Fruit fly (Drosophila melanogaster): ENCODE data around the gene Hsp26.

The Hsp26 gene

DNA sequence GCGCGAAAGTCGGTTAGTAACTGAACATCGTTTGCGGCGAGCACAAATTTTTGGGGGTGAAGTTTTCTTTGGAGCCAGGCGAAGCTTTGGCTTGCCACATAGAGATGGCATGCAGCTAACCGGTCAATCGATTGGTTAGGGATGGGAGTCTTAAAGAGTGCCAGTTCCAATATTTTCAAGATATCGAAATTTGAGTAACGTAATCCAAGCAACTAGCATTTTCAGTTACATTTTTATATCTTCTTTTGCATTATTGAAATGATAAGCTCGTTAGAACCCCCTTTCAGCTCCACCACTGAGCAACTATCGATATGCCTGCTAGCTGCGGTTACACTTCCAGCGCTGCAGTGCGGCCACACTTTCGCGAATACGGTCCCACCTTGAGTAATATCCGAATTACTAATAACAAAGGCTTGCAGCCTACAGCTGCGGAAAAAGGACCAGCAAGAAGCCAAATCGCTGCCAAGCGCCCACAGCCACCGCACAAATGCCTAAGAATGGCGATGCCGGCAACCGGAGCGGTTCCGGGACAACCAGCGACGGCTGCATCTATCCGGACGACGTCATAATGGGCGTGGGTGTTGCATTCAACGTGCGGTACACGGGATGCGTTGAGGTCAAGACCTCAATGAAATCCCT lies 49.5 kb upstream of the Hsp26 start, which contains the start of the genes Atat and Shc (continued):
- TF ChIP-seq foxo (GFP tag; optimal IDR thresholded peaks at IDR 0.05) = peak; percentile 91 to 99
- peak; percentile 99 for TF ChIP-seq OdsH (GFP tag; optimal IDR thresholded peaks at IDR 0.05)

dm6 chr3L:9425838-9426237 lies 48.6 kb upstream of the Hsp26 start:
- TF ChIP-seq h (GFP tag; optimal IDR thresholded peaks at IDR 0.05) = no peak
- TF ChIP-seq Myc (optimal IDR thresholded peaks at IDR 0.05) = no peak
- no peak for TF ChIP-seq Jra (GFP tag; optimal IDR thresholded peaks at IDR 0.05)
- TF ChIP-seq foxo (GFP tag; optimal IDR thresholded peaks at IDR 0.05) = no peak
- TF ChIP-seq usp (GFP tag; optimal IDR thresholded peaks at IDR 0.05) = no peak
- no peak for TF ChIP-seq jim (GFP tag; optimal IDR thresholded peaks at IDR 0.05)
- no peak for TF ChIP-seq psq (GFP tag; optimal IDR thresholded peaks at IDR 0.05)
- TF ChIP-seq sv (GFP tag; optimal IDR thresholded peaks at IDR 0.05) = no peak
- no peak for TF ChIP-seq rgr (GFP tag; optimal IDR thresholded peaks at IDR 0.05)
- no peak for TF ChIP-seq woc (GFP tag; optimal IDR thresholded peaks at IDR 0.05)
- no peak for TF ChIP-seq tai (GFP tag; optimal IDR thresholded peaks at IDR 0.05)
- TF ChIP-seq CG9705 (GFP tag; optimal IDR thresholded peaks at IDR 0.05) = no peak
- TF ChIP-seq brk (GFP tag; optimal IDR thresholded peaks at IDR 0.05) = no peak
- no peak for TF ChIP-seq Sp1 (GFP tag; optimal IDR thresholded peaks at IDR 0.05)
- no peak for TF ChIP-seq pan (optimal IDR thresholded peaks at IDR 0.05)
- TF ChIP-seq Dfd (GFP tag; optimal IDR thresholded peaks at IDR 0.05) = no peak
- no peak for TF ChIP-seq HLH106 (tag; optimal IDR thresholded peaks at IDR 0.05)
- TF ChIP-seq br (GFP tag; optimal IDR thresholded peaks at IDR 0.05) = no peak
- no peak for TF ChIP-seq sage (GFP tag; optimal IDR thresholded peaks at IDR 0.05)

DNA sequence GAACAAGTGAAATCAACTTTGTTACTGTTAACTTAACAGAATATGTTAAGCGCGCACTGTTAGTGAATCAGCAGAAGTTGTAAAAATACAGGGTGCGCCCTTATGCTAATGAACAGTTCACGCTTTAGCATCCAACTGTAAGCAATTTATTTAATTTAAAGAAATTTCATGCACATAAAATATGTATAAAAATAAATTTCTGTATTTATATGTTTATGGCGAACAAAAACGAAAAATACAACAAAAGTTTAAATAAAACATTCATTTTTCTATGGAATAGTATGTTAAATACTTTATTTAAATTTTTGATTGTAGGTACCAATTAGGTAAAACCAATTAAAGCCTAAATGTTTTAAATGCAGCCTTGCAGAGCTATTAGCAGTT lies 47.3 kb upstream of the Hsp26 start:
- TF ChIP-seq Hr83 (GFP tag; optimal IDR thresholded peaks at IDR 0.05; ENCODE audit: poor library complexity, severe bottlenecking) (no peak), Sp1 (GFP tag; optimal IDR thresholded peaks at IDR 0.05) (peak; percentile 4), ey (GFP tag; optimal IDR thresholded peaks at IDR 0.05) (no peak), foxo (GFP tag; optimal IDR thresholded peaks at IDR 0.05) (peak in 1 of 2 experiments; percentile 14), sage (GFP tag; optimal IDR thresholded peaks at IDR 0.05) (peak; percentile 8), brk (GFP tag; optimal IDR thresholded peaks at IDR 0.05) (peak; percentile 62), OdsH (GFP tag; optimal IDR thresholded peaks at IDR 0.05) (peak; percentile 8)

dm6 chr3L:9423757-9424527 lies 46.7 kb upstream of the Hsp26 start:
- no peak for TF ChIP-seq brk (GFP tag; optimal IDR thresholded peaks at IDR 0.05)
- TF ChIP-seq Rel (GFP tag; optimal IDR thresholded peaks at IDR 0.05) = no peak
- peak; percentile 76 for TF ChIP-seq Rel (tag; optimal IDR thresholded peaks at IDR 0.05)

DNA sequence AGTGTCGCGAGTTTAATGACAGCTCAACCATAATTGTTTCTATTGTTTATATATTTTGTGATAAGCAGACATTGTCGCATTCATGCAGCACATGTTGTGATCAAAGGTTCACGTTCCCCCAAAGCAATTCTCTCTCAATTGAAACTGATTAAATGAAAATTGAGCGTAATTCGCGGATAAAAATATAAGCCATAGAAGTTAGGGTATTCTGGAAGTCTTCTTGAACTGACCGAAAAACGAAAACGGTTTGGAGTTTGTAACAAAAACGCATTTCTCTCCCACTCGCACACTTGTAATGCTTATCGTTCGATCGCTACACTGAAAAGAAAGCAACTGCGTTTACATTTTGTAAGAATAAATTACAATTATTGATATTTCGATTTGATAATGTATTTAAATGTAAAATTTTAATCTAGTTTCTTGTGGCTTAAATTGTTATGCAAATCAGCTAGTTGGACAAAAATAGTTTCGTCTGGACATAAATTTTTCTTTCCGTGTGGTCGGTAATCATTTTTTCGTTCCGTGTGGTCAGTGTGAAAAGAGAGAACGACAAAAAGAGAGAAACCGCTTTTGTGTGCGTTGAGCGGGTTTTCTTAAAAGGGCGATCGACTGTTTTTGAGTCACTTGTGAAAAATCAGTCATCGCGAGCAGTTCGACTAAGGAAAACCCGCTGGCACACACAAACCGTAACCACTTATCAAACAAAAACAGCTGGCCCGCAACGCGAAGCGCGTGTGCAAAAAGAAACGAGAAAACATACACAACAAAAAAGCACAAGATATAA lies 45.6 kb upstream of the Hsp26 start, which contains the start of gene aay:
Gene aay, plus strand, starts transcription at position 618 of the 784 bp plus-strand sequence.
- peak; percentile 99 for TF ChIP-seq h (GFP tag; optimal IDR thresholded peaks at IDR 0.05)
- TF ChIP-seq psq (GFP tag; optimal IDR thresholded peaks at IDR 0.05) = peak; percentile 97
- no peak for TF ChIP-seq lola (GFP tag; optimal IDR thresholded peaks at IDR 0.05)
- TF ChIP-seq GATAd (GFP tag; optimal IDR thresholded peaks at IDR 0.05) = peak; percentile 90
- TF ChIP-seq N (GFP tag; optimal IDR thresholded peaks at IDR 0.05) = no peak
- peak; percentile 95 for TF ChIP-seq woc (GFP tag; optimal IDR thresholded peaks at IDR 0.05)
- TF ChIP-seq foxo (GFP tag; optimal IDR thresholded peaks at IDR 0.05) = peak; percentile 94 to 99
- TF ChIP-seq Myc (optimal IDR thresholded peaks at IDR 0.05) = no peak
- peak; percentile 98 for TF ChIP-seq Sp1 (GFP tag; optimal IDR thresholded peaks at IDR 0.05)
- TF ChIP-seq ey (GFP tag; optimal IDR thresholded peaks at IDR 0.05) = peak; percentile 98
- TF ChIP-seq Mio (GFP tag; optimal IDR thresholded peaks at IDR 0.05) = peak; percentile 76
- TF ChIP-seq dsf (GFP tag; optimal IDR thresholded peaks at IDR 0.05; ENCODE audit: borderline replicate concordance) = peak; percentile 93
- no peak for TF ChIP-seq Dif (GFP tag; optimal IDR thresholded peaks at IDR 0.05; ENCODE audit: partially characterized antibody)
- TF ChIP-seq fru (GFP tag; optimal IDR thresholded peaks at IDR 0.05) = peak; percentile 99
- peak; percentile 99 for TF ChIP-seq br (GFP tag; optimal IDR thresholded peaks at IDR 0.05)
- peak; percentile 92 for TF ChIP-seq tai (GFP tag; optimal IDR thresholded peaks at IDR 0.05)
- TF ChIP-seq Hr78 (GFP tag; optimal IDR thresholded peaks at IDR 0.05) = no peak
- peak; percentile 95 for TF ChIP-seq CG9705 (GFP tag; optimal IDR thresholded peaks at IDR 0.05)
- TF ChIP-seq sv (GFP tag; optimal IDR thresholded peaks at IDR 0.05) = peak; percentile 98
- TF ChIP-seq Rel (GFP tag; optimal IDR thresholded peaks at IDR 0.05) = peak; percentile 96
- TF ChIP-seq Rel (tag; optimal IDR thresholded peaks at IDR 0.05) = peak; percentile 82
- TF ChIP-seq HLH106 (tag; optimal IDR thresholded peaks at IDR 0.05) = peak; percentile 98
- no peak for TF ChIP-seq Abd-B (GFP tag; optimal IDR thresholded peaks at IDR 0.05)
- no peak for TF ChIP-seq dl (GFP tag; optimal IDR thresholded peaks at IDR 0.05; ENCODE audit: insufficient read depth in 1 of 2, partially characterized antibody in 2 of 2)
- TF ChIP-seq Vsx2 (GFP tag; optimal IDR thresholded peaks at IDR 0.05; ENCODE audit: partially characterized antibody) = no peak
- TF ChIP-seq usp (GFP tag; optimal IDR thresholded peaks at IDR 0.05) = no peak
- no peak for TF ChIP-seq Hr83 (GFP tag; optimal IDR thresholded peaks at IDR 0.05; ENCODE audit: poor library complexity, severe bottlenecking)
- TF ChIP-seq CG32264 (GFP tag; optimal IDR thresholded peaks at IDR 0.05) = peak; percentile 98
- TF ChIP-seq jim (GFP tag; optimal IDR thresholded peaks at IDR 0.05) = no peak
